Worm (Caenorhabditis elegans) whole organism, midembryonic: ENCODE measurements around the gene C47D12.5.

ENCODE experiments used
- T22C8.4 ChIP-seq: fragments of 200-800 bp; sonication (Bioruptor generic); IDR thresholded peaks from 2 replicates; pipeline ENCODE4 v1.3.6; 2022; ENCODE audit warnings: missing genetic modification characterization, missing compliant biosample characterization
- flt-1 ChIP-seq: fragments of 200-800 bp; sonication (Bioruptor generic); IDR thresholded peaks from 2 replicates; pipeline ENCODE4 v1.3.6; 2022; ENCODE audit warnings: missing genetic modification characterization, missing compliant biosample characterization
- klf-2 ChIP-seq: fragments of 200-800 bp; sonication (Bioruptor generic); conservative IDR thresholded peaks from 2 replicates; pipeline ENCODE4 v1.3.6; 2022; ENCODE audit warnings: missing genetic modification reagents, missing genetic modification characterization, missing compliant biosample characterization
- med-1 ChIP-seq: sonication (generic microtip); optimal IDR thresholded peaks from 2 replicates; lab custom pipeline; 2017; ENCODE audit warnings: missing genetic modification characterization, mild to moderate bottlenecking, missing compliant biosample characterization, antibody characterized with exemption, missing genetic modification reagents; ENCODE audit not compliant: insufficient read depth
- ref-1 ChIP-seq: fragments of 200-800 bp; sonication (Bioruptor generic); conservative IDR thresholded peaks from 2 replicates; pipeline ENCODE4 v1.3.6; 2022; ENCODE audit warnings: missing genetic modification reagents, missing genetic modification characterization, missing compliant biosample characterization
- ztf-23 ChIP-seq: fragments of 200-800 bp; sonication (Bioruptor generic); IDR thresholded peaks from 2 replicates; pipeline ENCODE4 v1.3.6; 2022; ENCODE audit warnings: missing genetic modification reagents, missing genetic modification characterization, missing compliant biosample characterization
- ztf-29 ChIP-seq: fragments of 200-800 bp; sonication (Bioruptor generic); IDR thresholded peaks from 2 replicates; pipeline ENCODE4 v1.3.6; 2022; ENCODE audit warnings: missing genetic modification reagents, missing genetic modification characterization, missing compliant biosample characterization

ce11 chrII:11727438-11727837, 42.4 kb upstream of the C47D12.5 start:
- TF ChIP-seq ztf-23 (no peak), med-1 (no peak), klf-2 (GFP tag; lab: Robert Waterston, UW) (no peak), T22C8.4 (GFP tag; lab: Robert Waterston, UW) (no peak), ztf-29 (GFP tag; lab: Robert Waterston, UW) (no peak), flt-1 (GFP tag; lab: Robert Waterston, UW) (no peak), ref-1 (GFP tag; lab: Robert Waterston, UW) (no peak)
